Fruit fly (Drosophila melanogaster): Measurements from ENCODE around the gene LpR2.

DNA sequence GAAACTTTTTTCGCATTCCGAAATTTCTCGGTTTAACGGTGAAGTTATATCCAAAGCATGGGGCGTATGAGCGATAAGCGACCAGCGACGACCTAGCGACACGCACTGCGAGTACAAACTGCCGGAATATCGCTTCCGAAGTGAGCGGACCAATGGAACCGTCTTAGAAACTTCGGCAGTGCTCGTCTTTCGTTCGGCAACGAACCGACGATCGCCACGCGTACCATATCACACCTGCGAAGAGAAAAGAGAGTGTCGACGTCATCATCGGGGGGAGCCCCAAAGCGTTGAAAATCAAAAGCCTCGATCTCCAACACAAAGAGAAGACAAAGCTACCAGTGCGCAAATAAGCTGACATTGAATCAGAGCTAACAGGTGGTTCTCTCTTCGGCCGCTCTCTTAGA lies at the start of gene LpR2:
- no peak for TF ChIP-seq ttk (optimal IDR thresholded peaks at IDR 0.05)
- no peak for TF ChIP-seq Myc (optimal IDR thresholded peaks at IDR 0.05)
- TF ChIP-seq h (optimal IDR thresholded peaks at IDR 0.05) = no peak
- TF ChIP-seq psq (optimal IDR thresholded peaks at IDR 0.05) = no peak
- TF ChIP-seq Sin3A (optimal IDR thresholded peaks at IDR 0.05) = no peak
- no peak for TF ChIP-seq insv (optimal IDR thresholded peaks at IDR 0.05)
